Fruit fly (Drosophila melanogaster): ENCODE results near the gene CG3386.

- TF ChIP-seq CG5204 (GFP tag; optimal IDR thresholded peaks at IDR 0.05): no peak
- no peak for TF ChIP-seq CG7101 (tag; optimal IDR thresholded peaks at IDR 0.05)
- TF ChIP-seq bab1 (GFP tag; optimal IDR thresholded peaks at IDR 0.05): no peak
- TF ChIP-seq kay (GFP tag; ENCODE audit: borderline replicate concordance): no peak
- no peak for TF ChIP-seq toe (GFP tag; optimal IDR thresholded peaks at IDR 0.05)
- TF ChIP-seq CG33017 (tag; optimal IDR thresholded peaks at IDR 0.05): no peak
- no peak for TF ChIP-seq ovo (GFP tag; optimal IDR thresholded peaks at IDR 0.05)
- TF ChIP-seq cnc (optimal IDR thresholded peaks at IDR 0.05): no peak
- no peak for TF ChIP-seq tj (GFP tag; optimal IDR thresholded peaks at IDR 0.05)
- no peak for TF ChIP-seq CG1620 (GFP tag; optimal IDR thresholded peaks at IDR 0.05)
- no peak for TF ChIP-seq pad (GFP tag; optimal IDR thresholded peaks at IDR 0.05)
- no peak for TF ChIP-seq CG11617 (GFP tag; optimal IDR thresholded peaks at IDR 0.05)
Measured at dm6 chr3L:641436-641835, 40.8 kb downstream of the CG3386 start.

All from whole organism, adult.